Worm (Caenorhabditis elegans) whole organism, L4 larva: Measurements from ENCODE around the gene dcs-1.

Source experiments
- D1046.2 ChIP-seq: fragments of 200-800 bp; sonication (Bioruptor generic); IDR thresholded peaks from 2 replicates; pipeline ENCODE4 v1.3.6; 2022; ENCODE audit warnings: missing genetic modification characterization, missing compliant biosample characterization
- F37D6.2 ChIP-seq: sonication (generic microtip); optimal IDR thresholded peaks from 2 replicates; lab custom pipeline; 2016; ENCODE audit warnings: mild to moderate bottlenecking, missing genetic modification characterization, missing compliant biosample characterization
- F49E8.2 ChIP-seq: sonication (generic microtip); optimal IDR thresholded peaks from 2 replicates; lab custom pipeline; 2016; ENCODE audit warnings: missing compliant biosample characterization, mild to moderate bottlenecking, missing genetic modification characterization, borderline replicate concordance
- R02D3.7 ChIP-seq: fragments of 150-350 bp; sonication (generic microtip); optimal IDR thresholded peaks from 3 replicates; lab custom pipeline; 2014; ENCODE audit warnings: missing biosample characterization, missing genetic modification characterization
- T26A8.4 ChIP-seq: fragments of 200-800 bp; sonication (Bioruptor generic); IDR thresholded peaks from 2 replicates; pipeline ENCODE4 v1.3.6; 2022; ENCODE audit warnings: missing genetic modification characterization, missing compliant biosample characterization
- ZK337.2 ChIP-seq: fragments of 200-800 bp; sonication (Bioruptor generic); IDR thresholded peaks from 2 replicates; pipeline ENCODE4 v1.3.6; 2022; ENCODE audit warnings: missing genetic modification reagents, missing genetic modification characterization, missing compliant biosample characterization
- aha-1 ChIP-seq: fragments of 150-350 bp; peaks from one replicate; lab custom pipeline; 2014; ENCODE audit warnings: missing biosample characterization, missing genetic modification characterization
- ama-1 ChIP-seq: fragments of 150-350 bp; optimal IDR thresholded peaks from 2 replicates; lab custom pipeline; 2014; ENCODE audit warnings: inconsistent platforms, mixed read lengths
- ceh-44 ChIP-seq: fragments of 200-800 bp; sonication (Bioruptor generic); IDR thresholded peaks from 2 replicates; pipeline ENCODE4 v1.3.6; 2022; ENCODE audit warnings: missing genetic modification reagents, missing genetic modification characterization, missing compliant biosample characterization
- ceh-62 ChIP-seq: sonication (generic microtip); optimal IDR thresholded peaks from 2 replicates; lab custom pipeline; 2017; ENCODE audit warnings: missing biosample characterization, missing genetic modification characterization
- ceh-82 ChIP-seq: sonication (generic microtip); optimal IDR thresholded peaks from 2 replicates; lab custom pipeline; 2017; ENCODE audit warnings: missing biosample characterization, missing genetic modification characterization
- dve-1 ChIP-seq: sonication (generic microtip); optimal IDR thresholded peaks from 2 replicates; lab custom pipeline; 2017; ENCODE audit warnings: antibody characterized with exemption, mild to moderate bottlenecking, missing genetic modification characterization, missing compliant biosample characterization; ENCODE audit not compliant: insufficient read depth
- hlh-11 ChIP-seq: fragments of 200-800 bp; sonication (Bioruptor generic); optimal IDR thresholded peaks from 2 replicates; lab custom pipeline; 2018; ENCODE audit warnings: mild to moderate bottlenecking, missing genetic modification characterization, missing compliant biosample characterization
- hlh-30 ChIP-seq: sonication (generic microtip); optimal IDR thresholded peaks from 2 replicates; lab custom pipeline; 2017; ENCODE audit warnings: antibody characterized with exemption, mild to moderate bottlenecking, missing genetic modification characterization, missing compliant biosample characterization; ENCODE audit not compliant: insufficient read depth
- lin-29 ChIP-seq: fragments of 200-800 bp; sonication (Bioruptor generic); IDR thresholded peaks from 2 replicates; pipeline ENCODE4 v1.3.6; 2022; ENCODE audit warnings: missing genetic modification reagents, missing genetic modification characterization, missing compliant biosample characterization
- lsy-2 ChIP-seq, 2 experiments: fragments of 150-350 bp in 1 of 2; sonication (generic microtip) in 1 of 2; optimal IDR thresholded peaks; 2 replicates each; lab custom pipeline; 2014 to 2017; ENCODE audit warnings: missing biosample characterization in 2 of 2, missing genetic modification characterization in 2 of 2
- madf-9 ChIP-seq: fragments of 200-800 bp; sonication (Bioruptor generic); conservative IDR thresholded peaks from 2 replicates; pipeline ENCODE4 v1.3.6; 2022; ENCODE audit warnings: missing genetic modification reagents, missing genetic modification characterization, missing compliant biosample characterization
- mdl-1 ChIP-seq, 2 experiments: fragments of 150-350 bp in 1 of 2; sonication (generic microtip) in 1 of 2; optimal IDR thresholded peaks; 2 replicates each; lab custom pipeline; 2014 to 2017; ENCODE audit warnings: missing biosample characterization in 2 of 2, missing genetic modification characterization in 2 of 2
- mes-2 ChIP-seq: sonication (generic microtip); optimal IDR thresholded peaks from 2 replicates; lab custom pipeline; 2016; ENCODE audit warnings: missing genotype, mild to moderate bottlenecking, missing genetic modification characterization, missing compliant biosample characterization; ENCODE audit not compliant: poor library complexity, severe bottlenecking
- mxl-3 ChIP-seq: fragments of 200-800 bp; sonication (Bioruptor generic); optimal IDR thresholded peaks from 2 replicates; lab custom pipeline; 2018; ENCODE audit warnings: mild to moderate bottlenecking, missing genetic modification characterization, missing compliant biosample characterization
- nhr-41 ChIP-seq: fragments of 200-800 bp; sonication (Bioruptor generic); IDR thresholded peaks from 2 replicates; pipeline ENCODE4 v1.3.6; 2022; ENCODE audit warnings: missing genetic modification reagents, missing genetic modification characterization, missing compliant biosample characterization
- nhr-42 ChIP-seq: fragments of 200-800 bp; sonication (Bioruptor generic); IDR thresholded peaks from 2 replicates; pipeline ENCODE4 v1.3.6; 2022; ENCODE audit warnings: missing genetic modification characterization, missing compliant biosample characterization
- pqm-1 ChIP-seq: sonication (generic microtip); optimal IDR thresholded peaks from 2 replicates; lab custom pipeline; 2017; ENCODE audit warnings: missing biosample characterization, missing genetic modification characterization
- sdz-12 ChIP-seq: fragments of 200-800 bp; sonication (Bioruptor generic); optimal IDR thresholded peaks from 2 replicates; lab custom pipeline; 2018; ENCODE audit warnings: mild to moderate bottlenecking, missing genetic modification characterization, missing compliant biosample characterization
- set-16 ChIP-seq: fragments of 200-800 bp; sonication (Bioruptor generic); IDR thresholded peaks from 2 replicates; pipeline ENCODE4 v1.3.6; 2022; ENCODE audit warnings: missing genetic modification reagents, missing genetic modification characterization, missing compliant biosample characterization
- spr-3 ChIP-seq: fragments of 200-800 bp; sonication (Bioruptor generic); optimal IDR thresholded peaks from 2 replicates; lab custom pipeline; 2018; ENCODE audit warnings: mild to moderate bottlenecking, missing genetic modification characterization, missing compliant biosample characterization
- tra-1 ChIP-seq: fragments of 200-800 bp; sonication (Bioruptor generic); IDR thresholded peaks from 2 replicates; pipeline ENCODE4 v1.3.6; 2022; ENCODE audit warnings: missing genetic modification reagents, missing genetic modification characterization, missing compliant biosample characterization
- unc-130 ChIP-seq: sonication (generic microtip); optimal IDR thresholded peaks from 2 replicates; lab custom pipeline; 2016; ENCODE audit warnings: missing genetic modification reagents, missing genetic modification characterization, missing compliant biosample characterization
- unc-62 ChIP-seq, 3 experiments: fragments of 150-350 bp in 1 of 3; sonication (generic microtip); optimal IDR thresholded peaks in 2 of 3; peaks in 1 of 3; 1 replicate in 1 of 3; 2 replicates in 2 of 3; lab custom pipeline; 2014 to 2017; ENCODE audit warnings: missing biosample characterization in 3 of 3, missing genetic modification characterization in 3 of 3, missing genetic modification reagents in 3 of 3, missing genotype in 1 of 3
- vab-7 ChIP-seq: fragments of 200-800 bp; sonication (Bioruptor generic); IDR thresholded peaks from 2 replicates; pipeline ENCODE4 v1.3.6; 2022; ENCODE audit warnings: missing genetic modification reagents, missing genetic modification characterization, missing compliant biosample characterization
- zag-1 ChIP-seq: fragments of 150-350 bp; optimal IDR thresholded peaks from 2 replicates; lab custom pipeline; 2014; ENCODE audit warnings: missing biosample characterization, missing genetic modification characterization
- zfp-3 ChIP-seq: fragments of 200-800 bp; sonication (Bioruptor generic); conservative IDR thresholded peaks from 2 replicates; pipeline ENCODE4 v1.3.6; 2022; ENCODE audit warnings: missing genetic modification reagents, missing genetic modification characterization, missing compliant biosample characterization
- zip-11 ChIP-seq: fragments of 200-800 bp; sonication (Bioruptor generic); IDR thresholded peaks from 2 replicates; pipeline ENCODE4 v1.3.6; 2022; ENCODE audit warnings: missing genetic modification characterization, missing compliant biosample characterization
- zip-2 ChIP-seq: fragments of 150-350 bp; optimal IDR thresholded peaks from 2 replicates; lab custom pipeline; 2014; ENCODE audit warnings: missing biosample characterization, missing genetic modification characterization

dcs-1 gene

ce11 chrV:20138407-20139044, 48.0 kb upstream of the dcs-1 start, which contains the start of gene Y113G7A.14:
Gene Y113G7A.14, minus strand, starts transcription at chrV:20138457.
- TF ChIP-seq set-16 (GFP tag; lab: Robert Waterston, UW) (peak; percentile 88), aha-1 (peak; percentile 30), zip-2 (tag; lab: Kevin White, UChicago) (no peak), D1046.2 (GFP tag; lab: Robert Waterston, UW) (no peak), F49E8.2 (tag; lab: Kevin White, UChicago) (no peak)
- TF ChIP-seq, all 104 proteins: peak for 2

- peak; percentile 2 for TF ChIP-seq aha-1
- TF ChIP-seq pqm-1, result no peak
These were observed 44.7 kb upstream of the dcs-1 start, which contains the start of gene Y113G7A.22 for ce11 chrV:20135247-20135646. Gene Y113G7A.22, minus strand, starts transcription at chrV:20135347.

ce11 chrV:20134797-20135196, 44.3 kb upstream of the dcs-1 start:
- TF ChIP-seq pqm-1 (no peak), F37D6.2 (tag; lab: Kevin White, UChicago) (no peak), zip-11 (no peak), zag-1 (tag; lab: Kevin White, UChicago) (no peak), set-16 (GFP tag; lab: Robert Waterston, UW) (peak; percentile 71), ceh-44 (0 out of 2 replicates have a peak, but pooled peaks have one; percentile 37), ama-1 (lab: Kevin White, UChicago) (no peak), ZK337.2 (GFP tag; lab: Robert Waterston, UW) (no peak), spr-3 (no peak), unc-130 (no peak), tra-1 (GFP tag; lab: Robert Waterston, UW) (0 out of 2 replicates have a peak, but pooled peaks have one; percentile 26), hlh-30 (tag; lab: Kevin White, UChicago) (no peak), vab-7 (no peak), mdl-1 (tag; optimal IDR thresholded peaks at IDR 0.05; lab: Kevin White, UChicago) (no peak)

- TF ChIP-seq mes-2 (tag; lab: Kevin White, UChicago) (no peak), lsy-2 (tag; optimal IDR thresholded peaks at IDR 0.05; lab: Kevin White, UChicago) (no peak), madf-9 (GFP tag; lab: Robert Waterston, UW) (no peak), zip-2 (tag; lab: Kevin White, UChicago) (no peak), R02D3.7 (tag; lab: Kevin White, UChicago) (no peak), zfp-3 (GFP tag; lab: Robert Waterston, UW) (no peak), ceh-82 (tag; lab: Kevin White, UChicago) (no peak), lin-29 (no peak), sdz-12 (GFP tag; lab: Kevin White, UChicago) (no peak), nhr-42 (GFP tag; lab: Robert Waterston, UW) (no peak), unc-62 (GFP tag; optimal IDR thresholded peaks at IDR 0.05 in 1 of 2; lab: Kevin White, UChicago) (no peak), unc-62 (tag; optimal IDR thresholded peaks at IDR 0.05; lab: Kevin White, UChicago) (no peak), dve-1 (tag; lab: Kevin White, UChicago) (no peak), hlh-11 (tag; lab: Kevin White, UChicago) (no peak), ceh-44 (no peak), ceh-62 (tag; lab: Kevin White, UChicago) (no peak), F49E8.2 (tag; lab: Kevin White, UChicago) (no peak), mxl-3 (GFP tag; lab: Kevin White, UChicago) (no peak), T26A8.4 (GFP tag; lab: Robert Waterston, UW) (no peak), nhr-41 (GFP tag; lab: Robert Waterston, UW) (no peak)
- TF ChIP-seq, all 104 proteins: peak for 0
These were observed 42.6 kb upstream of the dcs-1 start, which contains the start of gene ssu-1 for ce11 chrV:20133163-20133562. Gene ssu-1, minus strand, starts transcription at chrV:20133263.
